3 fruit fly cellular contexts compared by ENCODE assay signal in genomic region chr2L:16323544-16323943, dm6.
TF ChIP-seq lines count a peak whose summit lies in the region.

No protein-coding gene starts in this region.

- no peak for TF ChIP-seq CTCF in whole organism, embryonic (GFP tag; optimal IDR thresholded peaks at IDR 0.05; lab: Kevin White, UChicago)

TF ChIP-seq in whole organism, embryonic, 481 proteins besides CTCF, POLR2A, EP300 and RAD21 (continues in another document):
- TF ChIP-seq Lim3 (GFP tag; IDR thresholded peaks at IDR 0.05; lab: Robert Waterston, UW), result no peak
- TF ChIP-seq CG14441 (GFP tag; IDR thresholded peaks at IDR 0.05; lab: Robert Waterston, UW), result no peak
- TF ChIP-seq schlank (tag; optimal IDR thresholded peaks at IDR 0.05; lab: Kevin White, UChicago), result no peak
- TF ChIP-seq CG17829 (tag; optimal IDR thresholded peaks at IDR 0.05; lab: Kevin White, UChicago), result peak; percentile 17
- no peak for TF ChIP-seq zf30C (GFP tag; optimal IDR thresholded peaks at IDR 0.05; lab: Kevin White, UChicago)
- TF ChIP-seq tll (GFP tag; optimal IDR thresholded peaks at IDR 0.05; lab: Kevin White, UChicago), result peak in 1 of 2 experiments; percentile 86
- peak; percentile 40 for TF ChIP-seq sd (tag; optimal IDR thresholded peaks at IDR 0.05; lab: Kevin White, UChicago)
- TF ChIP-seq Nf-YB (GFP tag; optimal IDR thresholded peaks at IDR 0.05; lab: Kevin White, UChicago), result no peak
- TF ChIP-seq CG11695 (GFP tag; IDR thresholded peaks at IDR 0.05; lab: Robert Waterston, UW), result no peak
- TF ChIP-seq CG3407 (GFP tag; optimal IDR thresholded peaks at IDR 0.05; lab: Kevin White, UChicago), result no peak
- no peak for TF ChIP-seq wek (GFP tag; optimal IDR thresholded peaks at IDR 0.05; lab: Kevin White, UChicago)
- TF ChIP-seq CG16863 (GFP tag; optimal IDR thresholded peaks at IDR 0.05; lab: Kevin White, UChicago), result no peak
- TF ChIP-seq CG13894 (tag; optimal IDR thresholded peaks at IDR 0.05; lab: Kevin White, UChicago), result no peak
- no peak for TF ChIP-seq nau (GFP tag; optimal IDR thresholded peaks at IDR 0.05; lab: Kevin White, UChicago)
- TF ChIP-seq CG4617 (GFP tag; optimal IDR thresholded peaks at IDR 0.05; lab: Kevin White, UChicago; ENCODE audit: borderline replicate concordance), result no peak
- TF ChIP-seq D19A (tag; optimal IDR thresholded peaks at IDR 0.05; lab: Kevin White, UChicago), result no peak
- no peak for TF ChIP-seq CG3726 (GFP tag; IDR thresholded peaks at IDR 0.05; lab: Robert Waterston, UW)
- peak; percentile 38 for TF ChIP-seq Med (GFP tag; lab: Kevin White, UChicago)
- TF ChIP-seq CG9727 (GFP tag; optimal IDR thresholded peaks at IDR 0.05; lab: Kevin White, UChicago), result no peak
- TF ChIP-seq twi (tag; optimal IDR thresholded peaks at IDR 0.05; lab: Kevin White, UChicago), result peak; percentile 69
- peak; percentile 73 for TF ChIP-seq pros (GFP tag; optimal IDR thresholded peaks at IDR 0.05; lab: Kevin White, UChicago)
- no peak for TF ChIP-seq br (optimal IDR thresholded peaks at IDR 0.05; lab: Kevin White, UChicago)
- no peak for TF ChIP-seq gt (GFP tag; IDR thresholded peaks at IDR 0.05; lab: Robert Waterston, UW)
- no peak for TF ChIP-seq MTF-1 (GFP tag; optimal IDR thresholded peaks at IDR 0.05; lab: Kevin White, UChicago; ENCODE audit: borderline replicate concordance)
- TF ChIP-seq CG2202 (tag; optimal IDR thresholded peaks at IDR 0.05; lab: Kevin White, UChicago), result no peak
- no peak for TF ChIP-seq CG17612 (GFP tag; IDR thresholded peaks at IDR 0.05; lab: Robert Waterston, UW)
- no peak for TF ChIP-seq jing (GFP tag; optimal IDR thresholded peaks at IDR 0.05; lab: Kevin White, UChicago)
- TF ChIP-seq CG2199 (GFP tag; IDR thresholded peaks at IDR 0.05; lab: Robert Waterston, UW), result peak; percentile 58; the same call in 2 of the 3 replicates
- TF ChIP-seq insv (GFP tag; optimal IDR thresholded peaks at IDR 0.05; lab: Kevin White, UChicago), result no peak
- peak; percentile 66 for TF ChIP-seq kni (GFP tag; optimal IDR thresholded peaks at IDR 0.05; lab: Kevin White, UChicago)
- TF ChIP-seq pho (GFP tag; optimal IDR thresholded peaks at IDR 0.05; lab: Kevin White, UChicago), result no peak
- TF ChIP-seq CG6854 (GFP tag; optimal IDR thresholded peaks at IDR 0.05; lab: Kevin White, UChicago), result no peak

TF ChIP-seq in whole organism, prepupa, 60 proteins besides CTCF, POLR2A, EP300 and RAD21:
- TF ChIP-seq CG6854 (GFP tag; optimal IDR thresholded peaks at IDR 0.05; lab: Kevin White, UChicago) (peak; percentile 29), eg (GFP tag; IDR thresholded peaks at IDR 0.05; lab: Robert Waterston, UW) (0 out of 3 replicates have a peak, but pooled peaks have one; percentile 8), Ets21C (GFP tag; optimal IDR thresholded peaks at IDR 0.05; lab: Kevin White, UChicago) (no peak)

TF ChIP-seq in whole organism, wandering third instar larva, 38 proteins besides CTCF, POLR2A, EP300 and RAD21:
- TF ChIP-seq lola (GFP tag; optimal IDR thresholded peaks at IDR 0.05; lab: Kevin White, UChicago), result no peak
- no peak for TF ChIP-seq Rel (GFP tag; optimal IDR thresholded peaks at IDR 0.05; lab: Kevin White, UChicago)
- TF ChIP-seq Rel (tag; optimal IDR thresholded peaks at IDR 0.05; lab: Kevin White, UChicago), result no peak
- peak; percentile 48 for TF ChIP-seq fru (GFP tag; optimal IDR thresholded peaks at IDR 0.05; lab: Kevin White, UChicago)

Comparison
In these comparisons a context has a peak if more than half of its experiments do, and no peak if none do; other contexts are left out.
1. Of the 7 proteins assayed by ChIP-seq in both whole organism, embryonic and whole organism, prepupa: peak only in whole organism, embryonic: none; only in whole organism, prepupa: CG6854; in both: none; in neither: 6.